Worm (Caenorhabditis elegans): ENCODE results near the gene sru-3.

DNA sequence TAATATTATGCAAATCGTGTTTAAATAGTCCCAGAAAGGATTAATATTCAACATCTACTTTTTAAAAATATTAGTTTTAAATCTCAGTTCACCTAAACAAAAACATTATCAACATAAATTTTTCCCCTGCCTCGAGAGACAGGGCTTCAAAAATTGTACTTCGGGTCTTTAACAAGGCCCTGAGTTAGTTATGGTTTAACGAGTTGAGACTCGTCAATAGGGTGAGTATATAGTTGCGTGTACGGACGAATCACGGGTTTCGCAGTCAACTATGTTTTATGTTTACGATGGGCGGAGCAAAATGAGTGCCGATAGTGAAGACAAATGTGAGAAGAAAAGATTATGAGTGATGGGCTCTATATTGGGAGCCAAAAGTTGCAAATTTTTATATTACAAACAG is 15.2 kb downstream of the sru-3 start:
- TF ChIP-seq klf-2 (GFP tag; conservative IDR thresholded peaks at IDR 0.05) (no peak), ztf-29 (GFP tag; IDR thresholded peaks at IDR 0.05) (no peak), T22C8.4 (GFP tag; IDR thresholded peaks at IDR 0.05) (no peak), flt-1 (GFP tag; IDR thresholded peaks at IDR 0.05) (no peak)

Measured in whole organism, midembryonic.